Fruit fly (Drosophila melanogaster) ovary, adult (tissue): ENCODE data around the gene CG3638.

Source experiments
- CG17801 ChIP-seq: fragments of 200-800 bp; optimal IDR thresholded peaks from 2 replicates; lab custom pipeline; 2019; ENCODE audit warnings: missing biosample characterization, mild to moderate bottlenecking, missing genetic modification characterization, moderate library complexity; ENCODE audit not compliant: partially characterized antibody

Gene CG3638

dm6 chrX:1184478-1184877, 52.0 kb downstream of the CG3638 start, which contains the start of gene CG14626:
Gene CG14626 (plus strand): TSS chrX:1184778.
- TF ChIP-seq CG17801 (GFP tag; lab: Kevin White, UChicago): no peak

- TF ChIP-seq CG17801 (GFP tag; lab: Kevin White, UChicago): no peak
Measured at dm6 chrX:1183742-1184141, 52.7 kb downstream of the CG3638 start.

- TF ChIP-seq CG17801 (GFP tag; lab: Kevin White, UChicago): no peak
Measured at dm6 chrX:1181320-1181719, 55.2 kb downstream of the CG3638 start, which contains the start of gene CG14627. Gene CG14627 (plus strand): TSS chrX:1181620.

- no peak for TF ChIP-seq CG17801 (GFP tag; lab: Kevin White, UChicago)
Measured at dm6 chrX:1180865-1181264, 55.6 kb downstream of the CG3638 start.

- TF ChIP-seq CG17801 (GFP tag; lab: Kevin White, UChicago): no peak
Measured at dm6 chrX:1179865-1180264, 56.6 kb downstream of the CG3638 start, which contains the start of gene CG11379. Gene CG11379 (plus strand): TSS chrX:1180165.

dm6 chrX:1175993-1176392, 60.5 kb downstream of the CG3638 start, which contains the start of gene CG11384:
Gene CG11384 (minus strand): TSS chrX:1176035.
- no peak for TF ChIP-seq CG17801 (GFP tag; lab: Kevin White, UChicago)

- no peak for TF ChIP-seq CG17801 (GFP tag; lab: Kevin White, UChicago)
Measured at dm6 chrX:1173564-1173963, 62.9 kb downstream of the CG3638 start.

- no peak for TF ChIP-seq CG17801 (GFP tag; lab: Kevin White, UChicago)
Measured at dm6 chrX:1172756-1173422, 63.6 kb downstream of the CG3638 start.

dm6 chrX:1171018-1171417, 65.5 kb downstream of the CG3638 start:
- TF ChIP-seq CG17801 (GFP tag; lab: Kevin White, UChicago): peak; percentile 89

- no peak for TF ChIP-seq CG17801 (GFP tag; lab: Kevin White, UChicago)
Measured at dm6 chrX:1170117-1170878, 66.2 kb downstream of the CG3638 start, which contains the start of gene CG11378. Gene CG11378 (plus strand): TSS chrX:1170828.
